Fruit fly (Drosophila melanogaster): ENCODE data around the gene CG32813.

CG32813 gene

DNA sequence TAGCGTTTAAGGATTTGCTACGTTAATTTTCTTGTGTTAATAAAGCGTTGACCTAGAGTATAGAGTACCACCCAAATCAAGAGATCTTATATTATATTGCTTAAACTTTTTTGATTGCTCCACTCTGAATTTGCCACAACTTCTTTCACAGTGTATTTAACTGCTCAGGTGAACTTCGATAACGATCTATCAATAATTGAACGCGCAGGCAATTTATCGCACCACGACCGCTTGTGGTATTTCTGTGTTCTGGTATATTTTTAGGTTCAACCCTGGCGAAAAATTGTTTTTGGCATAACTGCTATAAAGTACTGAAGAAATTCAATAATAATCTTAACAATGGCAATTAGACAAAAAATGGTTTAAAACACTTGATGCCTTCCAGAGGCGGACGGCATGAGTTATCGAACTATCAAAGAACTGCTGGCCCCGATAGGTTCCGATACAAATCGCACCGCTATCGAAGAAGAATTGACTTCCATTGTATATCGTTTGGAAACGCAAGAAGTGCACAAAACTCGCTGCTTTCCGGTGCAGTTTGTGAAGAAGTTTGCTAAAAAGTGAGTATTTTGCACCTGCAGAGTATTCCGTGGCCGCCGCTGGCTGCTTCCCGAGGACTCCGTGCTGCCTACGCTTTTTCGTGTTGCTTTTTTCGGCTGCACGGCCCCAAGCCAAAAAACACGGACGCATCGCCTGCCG, 10.5 kb upstream of the CG32813 start, which contains the start of gene ssx (continued):
- TF ChIP-seq Lpt (GFP tag; optimal IDR thresholded peaks at IDR 0.05), result no peak
- TF ChIP-seq CG8319 (GFP tag; optimal IDR thresholded peaks at IDR 0.05), result peak; percentile 31
- TF ChIP-seq fd59A (GFP tag; optimal IDR thresholded peaks at IDR 0.05), result no peak
- TF ChIP-seq CG16779 (tag; optimal IDR thresholded peaks at IDR 0.05), result no peak
- peak; percentile 9 for TF ChIP-seq dac (GFP tag; optimal IDR thresholded peaks at IDR 0.05)
- peak; percentile 51 for TF ChIP-seq cyc (GFP tag; optimal IDR thresholded peaks at IDR 0.05)
- no peak for TF ChIP-seq CG4318 (GFP tag; optimal IDR thresholded peaks at IDR 0.05)
- TF ChIP-seq CG6276 (GFP tag; optimal IDR thresholded peaks at IDR 0.05), result no peak
- no peak for TF ChIP-seq Sox102F (GFP tag; optimal IDR thresholded peaks at IDR 0.05)
- no peak for TF ChIP-seq Met (GFP tag; optimal IDR thresholded peaks at IDR 0.05)
- peak; percentile 82 for TF ChIP-seq svp (GFP tag)
- no peak for TF ChIP-seq vri (GFP tag; optimal IDR thresholded peaks at IDR 0.05)
- no peak for TF ChIP-seq acj6 (GFP tag; optimal IDR thresholded peaks at IDR 0.05)
- TF ChIP-seq CG6854 (GFP tag; optimal IDR thresholded peaks at IDR 0.05), result no peak
- TF ChIP-seq CG34406 (GFP tag; optimal IDR thresholded peaks at IDR 0.05), result no peak
- no peak for TF ChIP-seq OdsH (GFP tag; optimal IDR thresholded peaks at IDR 0.05)
- TF ChIP-seq Smox (GFP tag; optimal IDR thresholded peaks at IDR 0.05), result no peak
- TF ChIP-seq fd85E (GFP tag; optimal IDR thresholded peaks at IDR 0.05), result no peak
- TF ChIP-seq CG3032 (tag; optimal IDR thresholded peaks at IDR 0.05), result peak; percentile 17
- TF ChIP-seq CG6163 (GFP tag; IDR thresholded peaks at IDR 0.05), result peak; percentile 62

dm6 chrX:1372667-1373066, 8.0 kb upstream of the CG32813 start:
- no peak for TF ChIP-seq CG6163 (GFP tag; IDR thresholded peaks at IDR 0.05)
- no peak for TF ChIP-seq Sox14 (GFP tag; optimal IDR thresholded peaks at IDR 0.05)
- TF ChIP-seq fd59A (GFP tag; optimal IDR thresholded peaks at IDR 0.05), result no peak
- no peak for TF ChIP-seq Lpt (GFP tag; optimal IDR thresholded peaks at IDR 0.05)
- TF ChIP-seq achi (GFP tag; optimal IDR thresholded peaks at IDR 0.05), result no peak
- TF ChIP-seq Met (GFP tag; optimal IDR thresholded peaks at IDR 0.05), result no peak
- no peak for TF ChIP-seq svp (GFP tag)
- TF ChIP-seq acj6 (GFP tag; optimal IDR thresholded peaks at IDR 0.05), result no peak
- TF ChIP-seq spab (GFP tag; optimal IDR thresholded peaks at IDR 0.05), result no peak
- TF ChIP-seq CG8319 (GFP tag; optimal IDR thresholded peaks at IDR 0.05), result no peak
- TF ChIP-seq vri (GFP tag; optimal IDR thresholded peaks at IDR 0.05), result no peak
- no peak for TF ChIP-seq Hr39 (GFP tag; optimal IDR thresholded peaks at IDR 0.05)
- no peak for TF ChIP-seq CG34406 (GFP tag; optimal IDR thresholded peaks at IDR 0.05)
- TF ChIP-seq fd85E (GFP tag; optimal IDR thresholded peaks at IDR 0.05), result no peak

DNA sequence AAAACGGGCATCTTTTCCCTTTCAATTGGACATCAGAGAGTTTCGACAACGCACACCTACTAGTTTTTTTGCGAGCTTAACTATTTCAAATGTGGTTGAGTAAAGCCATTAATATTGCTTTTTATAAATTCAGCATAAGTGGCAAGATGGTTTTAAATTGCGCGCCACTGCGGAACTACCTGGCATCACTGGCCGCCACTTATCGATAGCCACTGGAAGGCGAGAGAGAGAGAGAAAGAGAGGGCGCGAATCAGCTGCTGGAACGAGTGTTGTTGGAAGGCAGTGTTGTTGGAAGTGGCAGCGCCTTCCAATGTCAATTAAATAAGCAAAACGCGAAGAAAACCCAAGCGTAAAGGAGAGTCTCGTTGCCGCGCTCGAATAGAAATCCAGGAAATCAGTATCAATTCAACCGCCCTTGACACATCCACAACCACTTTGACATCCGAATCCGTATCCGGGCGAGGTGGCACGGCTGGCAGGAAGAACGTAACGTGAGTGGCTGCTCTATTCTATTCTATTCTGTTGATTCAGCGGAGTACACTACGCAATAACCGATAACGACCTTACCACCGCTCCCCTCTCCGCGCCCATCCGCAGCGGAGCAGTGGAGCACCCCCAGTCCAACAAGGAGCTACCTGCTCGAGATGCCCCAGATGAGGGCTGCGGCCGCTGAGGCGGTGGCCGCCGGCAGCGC, 5.3 kb upstream of the CG32813 start, which contains the start of gene AMPKalpha:
AMPKalpha (plus strand) TSS at position 272 of the 694 bp plus-strand sequence.
- TF ChIP-seq CG6808 (GFP tag; optimal IDR thresholded peaks at IDR 0.05) (peak; percentile 99), eg (GFP tag; IDR thresholded peaks at IDR 0.05) (no peak), Eip78C (GFP tag) (peak; percentile 17), fkh (GFP tag; optimal IDR thresholded peaks at IDR 0.05) (peak; percentile 59), lz (GFP tag; optimal IDR thresholded peaks at IDR 0.05) (no peak), Eip93F (GFP tag; optimal IDR thresholded peaks at IDR 0.05) (no peak), Met (GFP tag; optimal IDR thresholded peaks at IDR 0.05) (no peak), CG7368 (GFP tag; optimal IDR thresholded peaks at IDR 0.05) (no peak), CG10631 (GFP tag; optimal IDR thresholded peaks at IDR 0.05) (no peak), svp (GFP tag) (peak; percentile 62), CG11294 (GFP tag; IDR thresholded peaks at IDR 0.05) (no peak), CG8632 (GFP tag; optimal IDR thresholded peaks at IDR 0.05) (no peak), Sox102F (GFP tag; optimal IDR thresholded peaks at IDR 0.05) (no peak), CG8119 (GFP tag; IDR thresholded peaks at IDR 0.05) (no peak), CG4318 (GFP tag; optimal IDR thresholded peaks at IDR 0.05) (no peak), Ets21C (GFP tag; optimal IDR thresholded peaks at IDR 0.05) (no peak), Gug (GFP tag; IDR thresholded peaks at IDR 0.05) (no peak), vri (GFP tag; optimal IDR thresholded peaks at IDR 0.05) (no peak), achi (GFP tag; optimal IDR thresholded peaks at IDR 0.05) (no peak), net (GFP tag; optimal IDR thresholded peaks at IDR 0.05) (no peak), Smox (GFP tag; optimal IDR thresholded peaks at IDR 0.05) (no peak), CG1621 (tag; optimal IDR thresholded peaks at IDR 0.05) (no peak), Blimp-1 (GFP tag; optimal IDR thresholded peaks at IDR 0.05) (no peak), dac (GFP tag; optimal IDR thresholded peaks at IDR 0.05) (no peak), CG6854 (GFP tag; optimal IDR thresholded peaks at IDR 0.05) (peak; percentile 22), CG6276 (GFP tag; optimal IDR thresholded peaks at IDR 0.05) (no peak), CG34406 (GFP tag; optimal IDR thresholded peaks at IDR 0.05) (no peak), Hr38 (GFP tag; optimal IDR thresholded peaks at IDR 0.05) (no peak), CG11762 (GFP tag; optimal IDR thresholded peaks at IDR 0.05; ENCODE audit: insufficient read depth) (no peak)
